Worm (Caenorhabditis elegans) whole organism, L3 larva: ENCODE results near the gene cdkr-3.

Experiments
- aly-2 ChIP-seq: fragments of 150-350 bp; optimal IDR thresholded peaks from 2 replicates; lab custom pipeline; 2014; ENCODE audit warnings: missing biosample characterization, missing genetic modification characterization
- fkh-10 ChIP-seq: sonication (generic microtip); optimal IDR thresholded peaks from 2 replicates; lab custom pipeline; 2017; ENCODE audit warnings: missing biosample characterization, missing genetic modification reagents, missing genetic modification characterization
- fos-1 ChIP-seq: fragments of 150-350 bp; optimal IDR thresholded peaks from 2 replicates; lab custom pipeline; 2014; ENCODE audit warnings: missing biosample characterization, missing genetic modification characterization
- lsy-12 ChIP-seq: sonication (generic microtip); optimal IDR thresholded peaks from 2 replicates; lab custom pipeline; 2016; ENCODE audit warnings: mild to moderate bottlenecking, missing genetic modification characterization, missing compliant biosample characterization
- nhr-12 ChIP-seq: fragments of 150-350 bp; optimal IDR thresholded peaks from 2 replicates; lab custom pipeline; 2014; ENCODE audit warnings: missing biosample characterization, missing genetic modification characterization
- tbx-2 ChIP-seq: sonication (generic microtip); optimal IDR thresholded peaks from 2 replicates; lab custom pipeline; 2016; ENCODE audit warnings: mild to moderate bottlenecking, missing genetic modification characterization, missing compliant biosample characterization

DNA sequence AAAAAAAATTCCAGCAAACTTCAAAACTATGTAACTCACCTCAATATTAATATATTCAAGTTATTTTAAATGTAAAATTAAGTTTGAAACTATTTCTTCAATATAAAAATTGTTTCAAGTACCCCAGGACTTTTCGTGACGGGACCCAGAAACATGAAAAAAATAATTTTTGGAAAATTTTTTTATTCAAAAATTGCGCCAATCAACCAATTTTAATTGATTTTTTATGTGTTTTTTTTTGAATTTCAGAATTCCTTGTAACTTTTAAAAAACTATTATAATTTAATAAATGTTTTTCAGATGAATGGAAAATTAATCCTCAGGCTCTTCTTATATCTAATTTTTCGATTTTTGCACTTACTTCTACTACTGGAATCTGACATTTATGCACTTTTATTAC, 27.7 kb downstream of the cdkr-3 start, which contains the start of gene ZC15.5:
- TF ChIP-seq fos-1 (tag; lab: Kevin White, UChicago) (no peak), lsy-12 (tag; lab: Kevin White, UChicago) (no peak), fkh-10 (GFP tag; lab: Kevin White, UChicago) (no peak), tbx-2 (tag; lab: Kevin White, UChicago) (no peak), nhr-12 (no peak), aly-2 (tag; lab: Kevin White, UChicago) (no peak)
